Fruit fly (Drosophila melanogaster): ENCODE measurements around the gene CG33493.

CG33493 gene

DNA sequence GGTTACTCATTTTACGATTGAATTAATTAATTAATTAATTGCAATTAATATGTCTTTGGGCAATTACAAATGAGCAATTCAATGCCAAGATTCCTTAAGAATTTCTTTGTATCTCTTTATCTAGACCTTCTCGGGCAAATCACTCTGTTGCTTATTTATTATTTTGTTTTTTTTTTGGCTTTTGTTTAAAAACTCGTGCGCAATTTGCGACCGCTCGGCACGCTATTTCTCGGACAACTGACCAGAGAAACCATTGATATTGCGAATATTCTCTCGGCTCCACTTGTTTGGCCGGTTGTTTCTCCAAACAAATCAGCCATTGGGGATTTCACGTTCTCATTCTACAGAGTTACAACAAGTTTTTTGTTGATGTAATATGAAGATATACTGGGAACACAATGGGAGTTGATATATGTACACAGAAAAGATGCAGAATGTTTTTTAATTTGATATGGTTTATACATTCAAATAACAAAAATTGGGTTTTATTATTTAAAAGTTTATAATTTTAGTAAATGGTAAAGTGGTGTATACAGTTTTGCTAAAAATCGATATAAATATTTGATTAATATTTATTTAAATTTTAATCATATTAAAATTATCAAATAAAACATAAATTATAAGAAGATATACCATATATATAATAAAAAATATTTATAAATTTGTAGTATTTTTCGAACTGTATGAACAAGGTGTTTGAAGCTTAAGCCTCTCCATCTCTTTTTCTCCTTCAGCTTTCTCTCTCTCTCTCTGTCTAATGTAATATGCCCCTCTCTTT lies 3.9 kb upstream of the CG33493 start, which contains the start of gene NijA (continued):
- TF ChIP-seq CG15073 (GFP tag; optimal IDR thresholded peaks at IDR 0.05) (no peak), repo (GFP tag; optimal IDR thresholded peaks at IDR 0.05) (no peak), bab2 (GFP tag; optimal IDR thresholded peaks at IDR 0.05) (no peak), ewg (GFP tag; optimal IDR thresholded peaks at IDR 0.05) (no peak), Antp (GFP tag; optimal IDR thresholded peaks at IDR 0.05) (no peak), CG8765 (GFP tag; IDR thresholded peaks at IDR 0.05) (no peak), tna (GFP tag; IDR thresholded peaks at IDR 0.05; ENCODE audit: partially characterized antibody) (no peak), CG9817 (tag; optimal IDR thresholded peaks at IDR 0.05) (no peak), Drgx (GFP tag; IDR thresholded peaks at IDR 0.05) (peak; percentile 49), ATbp (GFP tag; optimal IDR thresholded peaks at IDR 0.05) (no peak), en (GFP tag; optimal IDR thresholded peaks at IDR 0.05) (no peak), CG4404 (GFP tag; IDR thresholded peaks at IDR 0.05) (no peak), dmrt99B (tag; optimal IDR thresholded peaks at IDR 0.05) (no peak), tll (GFP tag; optimal IDR thresholded peaks at IDR 0.05) (no peak), seq (GFP tag; IDR thresholded peaks at IDR 0.05) (no peak), lab (GFP tag; optimal IDR thresholded peaks at IDR 0.05) (no peak), row (GFP tag; IDR thresholded peaks at IDR 0.05) (peak; percentile 22; the same call in 1 of the 3 replicates), CG34422 (GFP tag; IDR thresholded peaks at IDR 0.05) (no peak), Lim3 (GFP tag; IDR thresholded peaks at IDR 0.05) (no peak), CG9215 (GFP tag; IDR thresholded peaks at IDR 0.05) (no peak), lmd (GFP tag; IDR thresholded peaks at IDR 0.05) (peak; percentile 29; the same call in 1 of the 2 replicates), gsb (GFP tag; IDR thresholded peaks at IDR 0.05) (no peak), CG7839 (tag; optimal IDR thresholded peaks at IDR 0.05) (peak; percentile 63), nmo (GFP tag; optimal IDR thresholded peaks at IDR 0.05) (peak; percentile 54), kni (GFP tag; optimal IDR thresholded peaks at IDR 0.05) (no peak), maf-S (GFP tag; optimal IDR thresholded peaks at IDR 0.05) (no peak), Sox102F (GFP tag; optimal IDR thresholded peaks at IDR 0.05) (no peak), Awh (GFP tag; IDR thresholded peaks at IDR 0.05) (no peak), CG18262 (tag; optimal IDR thresholded peaks at IDR 0.05) (peak; percentile 65), CG4707 (GFP tag; optimal IDR thresholded peaks at IDR 0.05) (no peak), ac (GFP tag; optimal IDR thresholded peaks at IDR 0.05) (no peak), CG2120 (GFP tag; optimal IDR thresholded peaks at IDR 0.05) (no peak), Nf-YA (GFP tag; IDR thresholded peaks at IDR 0.05) (no peak), rib (GFP tag; IDR thresholded peaks at IDR 0.05) (no peak), Lhr (GFP tag; optimal IDR thresholded peaks at IDR 0.05) (no peak), Eip74EF (GFP tag; optimal IDR thresholded peaks at IDR 0.05) (peak in 1 of 2 experiments; percentile 9), croc (GFP tag; conservative IDR thresholded peaks at IDR 0.05) (0 out of 3 replicates have a peak, but pooled peaks have one; percentile 15), CG6689 (GFP tag; IDR thresholded peaks at IDR 0.05) (no peak), ttk (GFP tag; IDR thresholded peaks at IDR 0.05) (no peak), lilli (GFP tag; optimal IDR thresholded peaks at IDR 0.05) (no peak), CG13624 (GFP tag; optimal IDR thresholded peaks at IDR 0.05) (no peak), CG8089 (GFP tag; optimal IDR thresholded peaks at IDR 0.05) (no peak), CG3995 (GFP tag; optimal IDR thresholded peaks at IDR 0.05) (no peak), pho (GFP tag; optimal IDR thresholded peaks at IDR 0.05) (no peak), hbn (GFP tag; IDR thresholded peaks at IDR 0.05; ENCODE audit: partially characterized antibody) (no peak), sim (GFP tag; IDR thresholded peaks at IDR 0.05) (no peak), ranshi (GFP tag; IDR thresholded peaks at IDR 0.05) (no peak), nom (GFP tag; optimal IDR thresholded peaks at IDR 0.05) (no peak), HLH54F (GFP tag; optimal IDR thresholded peaks at IDR 0.05) (no peak), stc (GFP tag; IDR thresholded peaks at IDR 0.05) (no peak)

All from whole organism, embryonic.